Worm (Caenorhabditis elegans): ENCODE results near the gene Y27F2A.6.
"Not testable (repeated sequence)": the region's sequence is repeated elsewhere in the genome, so short reads cannot be mapped to it uniquely, and the experiment has no call there.

Y27F2A.6 gene

DNA sequence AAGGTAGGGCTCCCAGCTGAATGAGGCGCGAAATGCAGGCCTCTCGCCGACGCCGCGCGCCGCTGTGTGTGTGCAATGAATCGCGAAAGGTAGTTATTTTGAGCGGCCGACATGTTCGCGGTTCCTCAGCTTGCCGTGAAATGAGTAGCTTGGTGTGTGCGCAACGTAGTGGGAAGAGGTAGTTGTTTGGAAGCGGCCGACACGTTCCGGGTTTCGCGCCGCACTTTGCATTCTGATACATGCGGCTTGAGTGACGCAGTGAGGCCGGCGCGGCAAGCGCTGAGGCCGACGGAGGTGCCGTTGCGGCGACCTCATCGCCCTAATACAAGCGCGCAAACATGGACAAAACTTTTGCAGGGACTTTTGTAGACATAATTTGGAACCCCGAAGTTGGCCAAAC, 12.5 kb upstream of the Y27F2A.6 start:
- TF ChIP-seq cnd-1 (tag; optimal IDR thresholded peaks at IDR 0.05) (no peak), pha-4 (tag; optimal IDR thresholded peaks at IDR 0.05) (no peak)

- not testable (repeated sequence) for TF ChIP-seq nhr-237 (tag; optimal IDR thresholded peaks at IDR 0.05); tbx-8 (GFP tag; optimal IDR thresholded peaks at IDR 0.05); lin-32 (GFP tag; optimal IDR thresholded peaks at IDR 0.05)
Measured at ce11 chrII:3191544-3191943, 8.3 kb upstream of the Y27F2A.6 start, which contains the start of gene Y27F2A.9. TSS of gene Y27F2A.9 (minus strand) at chrII:3191644.

ce11 chrII:3189038-3189437, 5.8 kb upstream of the Y27F2A.6 start, which contains the start of gene Y27F2A.11:
TSS of gene Y27F2A.11 (plus strand) at chrII:3189338.
- TF ChIP-seq nhr-76 (tag; optimal IDR thresholded peaks at IDR 0.05); sptf-1 (tag; optimal IDR thresholded peaks at IDR 0.05); ceh-43 (GFP tag; optimal IDR thresholded peaks at IDR 0.05): not testable (repeated sequence)

ce11 chrII:3185848-3186247, 2.6 kb upstream of the Y27F2A.6 start:
- TF ChIP-seq mls-2 (tag; optimal IDR thresholded peaks at IDR 0.05) (no peak), drap-1 (GFP tag; optimal IDR thresholded peaks at IDR 0.05) (no peak), unc-39 (tag; optimal IDR thresholded peaks at IDR 0.05) (no peak), ztf-11 (tag; optimal IDR thresholded peaks at IDR 0.05) (no peak), unc-120 (tag; optimal IDR thresholded peaks at IDR 0.05; ENCODE audit: poor library complexity, severe bottlenecking) (no peak), sptf-1 (tag; optimal IDR thresholded peaks at IDR 0.05) (no peak), snpc-4 (tag; optimal IDR thresholded peaks at IDR 0.05) (no peak), elt-1 (tag; optimal IDR thresholded peaks at IDR 0.05; ENCODE audit: borderline replicate concordance, insufficient read depth) (no peak), blmp-1 (tag; optimal IDR thresholded peaks at IDR 0.05) (no peak), lsy-2 (tag; optimal IDR thresholded peaks at IDR 0.05) (no peak), nhr-12 (tag; optimal IDR thresholded peaks at IDR 0.05) (no peak), hlh-1 (tag; optimal IDR thresholded peaks at IDR 0.05) (no peak), ces-1 (GFP tag; optimal IDR thresholded peaks at IDR 0.05) (no peak), ceh-43 (GFP tag; optimal IDR thresholded peaks at IDR 0.05) (no peak), flh-1 (GFP tag; optimal IDR thresholded peaks at IDR 0.05) (no peak)

DNA sequence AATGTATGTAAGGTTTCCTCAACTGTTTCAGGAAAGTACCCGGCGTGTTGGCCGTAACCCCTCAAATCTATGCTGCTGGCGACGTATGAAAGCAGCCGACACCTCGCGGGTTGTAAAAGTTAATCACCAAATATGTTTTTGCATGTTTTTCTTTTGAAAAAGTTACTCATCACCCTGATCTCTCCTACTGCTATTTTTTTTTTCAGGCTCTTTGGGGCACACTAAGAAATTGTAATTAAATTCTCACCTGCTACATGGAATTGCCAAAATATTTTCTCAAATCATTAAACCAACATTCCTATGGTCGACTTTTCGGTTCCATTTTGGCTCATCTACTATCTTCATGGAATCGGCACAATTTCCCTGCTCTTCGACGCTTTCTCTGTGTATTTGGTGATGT, 1.7 kb upstream of the Y27F2A.6 start, which contains the start of gene sri-78:
Gene sri-78 (plus strand): TSS at position 301 of the 400 bp plus-strand sequence.
- not testable (repeated sequence) for TF ChIP-seq drap-1 (GFP tag; optimal IDR thresholded peaks at IDR 0.05); unc-62 (GFP tag; optimal IDR thresholded peaks at IDR 0.05); unc-120 (tag; optimal IDR thresholded peaks at IDR 0.05; ENCODE audit: poor library complexity, severe bottlenecking)

DNA sequence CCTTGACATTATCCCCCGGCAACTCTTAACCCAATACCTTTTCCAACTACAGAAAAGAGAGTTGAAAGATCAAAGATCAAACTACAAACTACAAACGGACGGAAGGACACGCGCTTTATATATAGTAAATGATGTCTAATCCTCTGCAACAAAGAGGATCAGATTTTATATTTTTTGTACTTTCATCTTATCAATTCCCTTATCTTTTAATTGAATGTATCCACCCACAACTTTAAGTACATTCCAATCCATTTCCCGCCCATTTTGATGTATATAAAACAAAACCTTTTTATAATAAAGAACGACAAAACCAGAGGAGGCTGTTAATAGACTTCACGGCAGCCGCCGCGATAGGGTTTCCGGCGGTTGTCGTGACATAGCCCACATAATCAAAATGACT, 5.5 kb downstream of the Y27F2A.6 start, which contains the start of gene sri-40:
Gene sri-40 (plus strand): TSS at position 301 of the 400 bp plus-strand sequence.
- TF ChIP-seq ceh-83 (GFP tag; optimal IDR thresholded peaks at IDR 0.05); blmp-1 (tag; optimal IDR thresholded peaks at IDR 0.05); mab-5 (tag; optimal IDR thresholded peaks at IDR 0.05): not testable (repeated sequence)

ce11 chrII:3172176-3172575, 11.0 kb downstream of the Y27F2A.6 start, which contains the start of gene Y27F2A.10:
TSS of gene Y27F2A.10 (minus strand) at chrII:3172276.
- TF ChIP-seq ceh-83 (GFP tag; optimal IDR thresholded peaks at IDR 0.05): no peak
- TF ChIP-seq ztf-11 (tag; optimal IDR thresholded peaks at IDR 0.05): no peak
- TF ChIP-seq cnd-1 (tag; optimal IDR thresholded peaks at IDR 0.05): no peak
- TF ChIP-seq mep-1 (tag; optimal IDR thresholded peaks at IDR 0.05): no peak
- TF ChIP-seq lsy-2 (tag; optimal IDR thresholded peaks at IDR 0.05): no peak
- no peak for TF ChIP-seq nhr-2 (tag; optimal IDR thresholded peaks at IDR 0.05)
- TF ChIP-seq hlh-1 (tag; optimal IDR thresholded peaks at IDR 0.05): no peak
- no peak for TF ChIP-seq snpc-4 (tag; optimal IDR thresholded peaks at IDR 0.05)
- TF ChIP-seq M03D4.4 (tag; optimal IDR thresholded peaks at IDR 0.05): no peak
- TF ChIP-seq unc-120 (tag; optimal IDR thresholded peaks at IDR 0.05; ENCODE audit: poor library complexity, severe bottlenecking): no peak
- no peak for TF ChIP-seq nhr-12 (tag; optimal IDR thresholded peaks at IDR 0.05)
- no peak for TF ChIP-seq elt-3 (tag; optimal IDR thresholded peaks at IDR 0.05)
- no peak for TF ChIP-seq mab-5 (tag; optimal IDR thresholded peaks at IDR 0.05)
- TF ChIP-seq elt-1 (tag; optimal IDR thresholded peaks at IDR 0.05; ENCODE audit: borderline replicate concordance, insufficient read depth): no peak
- no peak for TF ChIP-seq drap-1 (GFP tag; optimal IDR thresholded peaks at IDR 0.05)

All from whole organism, mixed stage, embryonic.